Worm (Caenorhabditis elegans) whole organism, late embryonic: ENCODE measurements around the gene ced-6.

Experiments
- F13H6.1 ChIP-seq: sonication (generic microtip); optimal IDR thresholded peaks from 2 replicates; lab custom pipeline; 2016; ENCODE audit warnings: missing genetic modification characterization, missing compliant biosample characterization
- ets-4 ChIP-seq: sonication (generic microtip); optimal IDR thresholded peaks from 2 replicates; lab custom pipeline; 2016; ENCODE audit warnings: missing genetic modification characterization, missing compliant biosample characterization
- eyg-1 ChIP-seq: sonication (generic microtip); optimal IDR thresholded peaks from 2 replicates; lab custom pipeline; 2016; ENCODE audit warnings: missing genotype, missing genetic modification characterization, missing compliant biosample characterization
- hlh-30 ChIP-seq: sonication (generic microtip); optimal IDR thresholded peaks from 2 replicates; lab custom pipeline; 2017; ENCODE audit warnings: antibody characterized with exemption, missing genetic modification characterization, missing compliant biosample characterization; ENCODE audit not compliant: insufficient read depth
- hlh-6 ChIP-seq: sonication (generic microtip); optimal IDR thresholded peaks from 2 replicates; lab custom pipeline; 2016; ENCODE audit warnings: missing genotype, missing genetic modification characterization, missing compliant biosample characterization
- nhr-11 ChIP-seq: fragments of 150-350 bp; optimal IDR thresholded peaks from 2 replicates; lab custom pipeline; 2014; ENCODE audit warnings: missing biosample characterization, missing genetic modification characterization
- pag-3 ChIP-seq: sonication (generic microtip); optimal IDR thresholded peaks from 2 replicates; lab custom pipeline; 2016; ENCODE audit warnings: missing compliant biosample characterization, missing genetic modification characterization, borderline replicate concordance
- pha-2 ChIP-seq: sonication (generic microtip); optimal IDR thresholded peaks from 2 replicates; lab custom pipeline; 2017; ENCODE audit warnings: mild to moderate bottlenecking, missing genetic modification characterization, missing compliant biosample characterization
- tbx-7 ChIP-seq: sonication (generic microtip); optimal IDR thresholded peaks from 2 replicates; lab custom pipeline; 2016; ENCODE audit warnings: missing genotype, missing genetic modification characterization, missing compliant biosample characterization
- zip-5 ChIP-seq: sonication (generic microtip); optimal IDR thresholded peaks from 2 replicates; lab custom pipeline; 2016; ENCODE audit warnings: missing genetic modification characterization, missing compliant biosample characterization

DNA sequence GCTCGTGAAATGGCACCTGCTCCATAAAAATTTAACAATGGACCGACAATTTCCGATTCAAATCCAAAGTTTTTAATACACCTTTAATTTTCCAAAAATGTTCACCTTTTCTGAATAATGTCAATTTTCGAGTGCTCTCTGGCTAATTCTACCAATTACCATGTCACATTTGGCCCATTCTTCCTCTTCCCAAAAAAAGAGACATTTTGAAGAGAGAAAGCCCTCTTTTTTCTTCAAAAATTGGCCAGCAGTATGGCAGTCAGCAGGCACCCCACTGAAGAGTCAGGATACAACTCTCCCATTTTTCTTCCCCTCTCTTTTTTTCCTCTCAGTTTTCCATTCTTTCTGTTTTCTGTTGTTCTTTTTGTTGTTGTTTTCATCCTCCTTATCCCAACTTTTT, 38.9 kb downstream of the ced-6 start:
- TF ChIP-seq nhr-11 (tag; lab: Kevin White, UChicago) (no peak), ets-4 (tag; lab: Kevin White, UChicago) (no peak), hlh-6 (tag; lab: Kevin White, UChicago) (no peak), pag-3 (tag; lab: Kevin White, UChicago) (no peak), pha-2 (tag; lab: Kevin White, UChicago) (no peak), eyg-1 (tag; lab: Kevin White, UChicago) (no peak), tbx-7 (tag; lab: Kevin White, UChicago) (no peak), hlh-30 (tag; lab: Kevin White, UChicago) (no peak), zip-5 (tag; lab: Kevin White, UChicago) (no peak), F13H6.1 (tag; lab: Kevin White, UChicago) (no peak)
